Worm (Caenorhabditis elegans) whole organism, L1 larva: ENCODE results near the gene T28A11.16.

ENCODE experiments used
- aly-2 ChIP-seq: fragments of 150-350 bp; optimal IDR thresholded peaks from 2 replicates; lab custom pipeline; 2014; ENCODE audit warnings: missing biosample characterization, missing genetic modification characterization
- hlh-17 ChIP-seq: fragments of 200-800 bp; sonication (Bioruptor generic); optimal IDR thresholded peaks from 2 replicates; lab custom pipeline; 2018; ENCODE audit warnings: missing genetic modification characterization, mild to moderate bottlenecking, missing compliant biosample characterization, moderate library complexity, borderline replicate concordance
- irx-1 ChIP-seq: sonication (generic microtip); optimal IDR thresholded peaks from 2 replicates; lab custom pipeline; 2016; ENCODE audit warnings: missing genetic modification characterization, missing compliant biosample characterization
- mdl-1 ChIP-seq, 2 experiments: fragments of 150-350 bp; optimal IDR thresholded peaks; 2 replicates each; lab custom pipeline; 2014 to 2017; ENCODE audit warnings: missing biosample characterization in 2 of 2, missing genetic modification characterization in 2 of 2, inconsistent platforms in 1 of 2
- rnt-1 ChIP-seq: sonication (generic microtip); optimal IDR thresholded peaks from 2 replicates; lab custom pipeline; 2016; ENCODE audit warnings: mild to moderate bottlenecking, missing genetic modification characterization, moderate library complexity, missing compliant biosample characterization
- swsn-7 ChIP-seq: sonication (generic microtip); optimal IDR thresholded peaks from 2 replicates; lab custom pipeline; 2016; ENCODE audit warnings: missing genetic modification characterization, missing compliant biosample characterization
- tbx-2 ChIP-seq: sonication (generic microtip); optimal IDR thresholded peaks from 2 replicates; lab custom pipeline; 2016; ENCODE audit warnings: missing genetic modification characterization, missing compliant biosample characterization

DNA sequence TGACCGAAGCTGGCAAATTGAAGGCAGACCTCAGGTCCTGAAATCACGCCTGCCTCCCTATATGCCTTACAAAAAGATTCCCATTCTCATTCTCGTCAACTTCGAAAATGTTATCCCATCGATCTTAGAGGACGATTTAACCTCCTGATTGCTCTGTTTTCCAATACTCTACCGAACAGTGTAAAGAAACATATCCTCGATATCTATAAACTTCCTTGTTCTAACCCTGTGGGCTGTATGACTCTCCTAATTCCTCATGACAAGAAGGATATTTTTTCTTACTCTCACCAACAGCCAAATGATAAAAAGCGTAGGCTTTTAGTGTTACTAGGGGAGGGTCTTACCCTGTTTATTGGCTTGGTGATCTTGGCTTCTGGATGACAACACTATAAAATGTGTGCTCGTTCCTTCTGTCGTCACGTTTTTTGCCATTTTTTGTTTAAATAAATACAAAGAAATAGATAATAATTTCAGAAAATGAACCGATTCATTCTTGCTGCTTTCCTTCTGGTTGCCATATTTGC, 14.6 kb upstream of the T28A11.16 start, which contains the start of gene T28A11.4:
- TF ChIP-seq rnt-1 (tag; lab: Kevin White, UChicago) (no peak), swsn-7 (tag; lab: Kevin White, UChicago) (no peak), tbx-2 (tag; lab: Kevin White, UChicago) (no peak), aly-2 (no peak), hlh-17 (GFP tag; lab: Kevin White, UChicago) (no peak), irx-1 (tag; lab: Kevin White, UChicago) (no peak), mdl-1 (tag; optimal IDR thresholded peaks at IDR 0.05; lab: Kevin White, UChicago) (no peak)
